Fruit fly (Drosophila melanogaster): ENCODE results near the gene CG34133.

Gene CG34133

dm6 chr3R:29868676-29869349, 352 bp upstream of the CG34133 start, which contains the start of gene Zip99C:
Gene Zip99C, minus strand, starts transcription at chr3R:29868895.
- TF ChIP-seq CG7839 (tag; optimal IDR thresholded peaks at IDR 0.05) (peak; percentile 11), bcd (GFP tag; optimal IDR thresholded peaks at IDR 0.05) (peak; percentile 9), psq (GFP tag; optimal IDR thresholded peaks at IDR 0.05) (no peak), CG18599 (GFP tag; optimal IDR thresholded peaks at IDR 0.05) (peak; percentile 70), PHDP (tag; optimal IDR thresholded peaks at IDR 0.05) (peak; percentile 27), CG18476 (GFP tag; optimal IDR thresholded peaks at IDR 0.05) (no peak), trem (tag; optimal IDR thresholded peaks at IDR 0.05) (peak; percentile 90), corto (GFP tag; optimal IDR thresholded peaks at IDR 0.05) (peak; percentile 25), D19B (GFP tag; optimal IDR thresholded peaks at IDR 0.05) (no peak), CG3281 (GFP tag; optimal IDR thresholded peaks at IDR 0.05) (peak; percentile 18), insv (GFP tag; optimal IDR thresholded peaks at IDR 0.05) (peak in 1 of 2 experiments; percentile 28), CG2120 (GFP tag; optimal IDR thresholded peaks at IDR 0.05) (peak; percentile 66), Vsx1 (GFP tag; optimal IDR thresholded peaks at IDR 0.05) (peak; percentile 35), pan (optimal IDR thresholded peaks at IDR 0.05) (no peak), pan (GFP tag; optimal IDR thresholded peaks at IDR 0.05 in 1 of 2, IDR thresholded peaks at IDR 0.05 in 1 of 2) (no peak), CG8478 (optimal IDR thresholded peaks at IDR 0.05) (no peak), hb (GFP tag; IDR thresholded peaks at IDR 0.05; ENCODE audit: partially characterized antibody) (peak; percentile 83), CG7963 (GFP tag; IDR thresholded peaks at IDR 0.05; ENCODE audit: partially characterized antibody) (peak; percentile 59; the same call in 2 of the 3 replicates), Asciz (GFP tag; optimal IDR thresholded peaks at IDR 0.05) (peak; percentile 11), luna (GFP tag; optimal IDR thresholded peaks at IDR 0.05) (peak; percentile 15), zfh2 (GFP tag; optimal IDR thresholded peaks at IDR 0.05) (peak; percentile 41), Lhr (GFP tag; optimal IDR thresholded peaks at IDR 0.05) (peak; percentile 85), CG6813 (GFP tag; optimal IDR thresholded peaks at IDR 0.05) (no peak), CG4707 (GFP tag; optimal IDR thresholded peaks at IDR 0.05) (no peak), CG15479 (GFP tag; optimal IDR thresholded peaks at IDR 0.05) (peak; percentile 42), Dp (GFP tag; optimal IDR thresholded peaks at IDR 0.05) (peak; percentile 90), CG11560 (tag; IDR thresholded peaks at IDR 0.05) (peak; percentile 59; the same call in 1 of the 3 replicates), kay (GFP tag; optimal IDR thresholded peaks at IDR 0.05) (peak; percentile 99), CG30020 (tag; optimal IDR thresholded peaks at IDR 0.05) (peak; percentile 60), caup (GFP tag; optimal IDR thresholded peaks at IDR 0.05; ENCODE audit: severe bottlenecking) (peak; percentile 6), pfk (GFP tag; optimal IDR thresholded peaks at IDR 0.05) (no peak), CG6683 (GFP tag; optimal IDR thresholded peaks at IDR 0.05) (no peak), sug (tag; optimal IDR thresholded peaks at IDR 0.05) (peak; percentile 56), vvl (GFP tag; IDR thresholded peaks at IDR 0.05) (peak; percentile 23; the same call in 1 of the 2 replicates), sob (GFP tag; IDR thresholded peaks at IDR 0.05) (0 out of 2 replicates have a peak, but pooled peaks have one; percentile 25), grau (tag; optimal IDR thresholded peaks at IDR 0.05) (peak; percentile 41), Usf (GFP tag; optimal IDR thresholded peaks at IDR 0.05) (peak; percentile 18), chif (GFP tag; optimal IDR thresholded peaks at IDR 0.05) (peak in 1 of 2 experiments; percentile 2), dimm (GFP tag; IDR thresholded peaks at IDR 0.05) (no peak), CG2678 (tag; optimal IDR thresholded peaks at IDR 0.05) (peak; percentile 55), CG8290 (GFP tag; optimal IDR thresholded peaks at IDR 0.05) (peak; percentile 74), CG8290 (tag; optimal IDR thresholded peaks at IDR 0.05) (peak; percentile 11 to 87), da (GFP tag; optimal IDR thresholded peaks at IDR 0.05) (no peak), hbn (GFP tag; IDR thresholded peaks at IDR 0.05; ENCODE audit: partially characterized antibody) (peak; percentile 91), CHES-1-like (GFP tag; optimal IDR thresholded peaks at IDR 0.05) (no peak), CG4360 (GFP tag; IDR thresholded peaks at IDR 0.05) (peak; percentile 58), HLH4C (GFP tag; IDR thresholded peaks at IDR 0.05; ENCODE audit: partially characterized antibody) (peak; percentile 84), CG15601 (tag; optimal IDR thresholded peaks at IDR 0.05) (peak; percentile 71), row (GFP tag; IDR thresholded peaks at IDR 0.05) (peak; percentile 82)
